Fruit fly (Drosophila melanogaster): Measurements from ENCODE around the gene CG7560.

CG7560 gene

DNA sequence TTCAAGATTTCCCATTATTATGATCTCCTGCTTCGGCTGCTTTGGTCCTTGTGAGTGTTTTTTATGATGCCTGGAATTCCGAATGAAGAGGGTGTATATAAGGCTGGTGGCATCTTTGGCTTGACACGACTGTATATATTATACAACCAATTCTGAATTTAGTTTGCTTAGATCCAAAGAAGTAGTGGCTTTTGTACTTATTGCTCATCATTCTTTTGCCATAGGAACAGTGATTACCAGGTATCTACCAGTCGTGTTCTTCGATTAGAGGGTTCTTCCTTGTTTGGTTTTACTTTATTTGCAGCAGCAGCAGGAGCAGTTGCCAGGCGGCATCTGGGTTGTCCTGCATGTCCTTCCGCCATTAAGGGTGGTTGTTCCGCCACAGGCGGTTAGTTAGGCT, 21.4 kb upstream of the CG7560 start (continued):
- TF ChIP-seq Fer3 (tag; optimal IDR thresholded peaks at IDR 0.05), result peak; percentile 37
- TF ChIP-seq CG2129 (GFP tag; IDR thresholded peaks at IDR 0.05; ENCODE audit: partially characterized antibody), result no peak
- TF ChIP-seq en (GFP tag; optimal IDR thresholded peaks at IDR 0.05), result no peak
- TF ChIP-seq sug (tag; optimal IDR thresholded peaks at IDR 0.05), result no peak
- TF ChIP-seq dm (GFP tag; optimal IDR thresholded peaks at IDR 0.05), result peak; percentile 7
- TF ChIP-seq CG18262 (tag; optimal IDR thresholded peaks at IDR 0.05), result peak; percentile 65
- TF ChIP-seq CG10959 (GFP tag; IDR thresholded peaks at IDR 0.05), result peak; percentile 61
- TF ChIP-seq lola (GFP tag; optimal IDR thresholded peaks at IDR 0.05), result peak in 1 of 3 experiments; percentile 33
- peak; percentile 46 for TF ChIP-seq jing (GFP tag; optimal IDR thresholded peaks at IDR 0.05)
- no peak for TF ChIP-seq schlank (tag; optimal IDR thresholded peaks at IDR 0.05)
- TF ChIP-seq Dad (GFP tag; optimal IDR thresholded peaks at IDR 0.05), result no peak
- TF ChIP-seq Meics (GFP tag; optimal IDR thresholded peaks at IDR 0.05), result peak; percentile 49
- no peak for TF ChIP-seq Dref (GFP tag; IDR thresholded peaks at IDR 0.05)
- TF ChIP-seq gem (tag; optimal IDR thresholded peaks at IDR 0.05), result peak; percentile 68
- peak; percentile 6 for TF ChIP-seq CG10147 (GFP tag; optimal IDR thresholded peaks at IDR 0.05)
- no peak for TF ChIP-seq CG5180 (GFP tag; optimal IDR thresholded peaks at IDR 0.05)
- peak; percentile 50 for TF ChIP-seq ATbp (GFP tag; optimal IDR thresholded peaks at IDR 0.05)
- TF ChIP-seq mam (GFP tag; optimal IDR thresholded peaks at IDR 0.05), result peak; percentile 40
- TF ChIP-seq Hmr (GFP tag; optimal IDR thresholded peaks at IDR 0.05), result peak; percentile 53
- no peak for TF ChIP-seq emc (GFP tag; optimal IDR thresholded peaks at IDR 0.05)
- TF ChIP-seq dysf (GFP tag; IDR thresholded peaks at IDR 0.05), result peak; percentile 76
- TF ChIP-seq Dp (GFP tag; optimal IDR thresholded peaks at IDR 0.05), result no peak
- TF ChIP-seq CG10431 (GFP tag; optimal IDR thresholded peaks at IDR 0.05), result no peak
- no peak for TF ChIP-seq hth (optimal IDR thresholded peaks at IDR 0.05)
- TF ChIP-seq CG18011 (GFP tag; optimal IDR thresholded peaks at IDR 0.05), result no peak
- TF ChIP-seq Side (GFP tag; optimal IDR thresholded peaks at IDR 0.05), result peak; percentile 15

DNA sequence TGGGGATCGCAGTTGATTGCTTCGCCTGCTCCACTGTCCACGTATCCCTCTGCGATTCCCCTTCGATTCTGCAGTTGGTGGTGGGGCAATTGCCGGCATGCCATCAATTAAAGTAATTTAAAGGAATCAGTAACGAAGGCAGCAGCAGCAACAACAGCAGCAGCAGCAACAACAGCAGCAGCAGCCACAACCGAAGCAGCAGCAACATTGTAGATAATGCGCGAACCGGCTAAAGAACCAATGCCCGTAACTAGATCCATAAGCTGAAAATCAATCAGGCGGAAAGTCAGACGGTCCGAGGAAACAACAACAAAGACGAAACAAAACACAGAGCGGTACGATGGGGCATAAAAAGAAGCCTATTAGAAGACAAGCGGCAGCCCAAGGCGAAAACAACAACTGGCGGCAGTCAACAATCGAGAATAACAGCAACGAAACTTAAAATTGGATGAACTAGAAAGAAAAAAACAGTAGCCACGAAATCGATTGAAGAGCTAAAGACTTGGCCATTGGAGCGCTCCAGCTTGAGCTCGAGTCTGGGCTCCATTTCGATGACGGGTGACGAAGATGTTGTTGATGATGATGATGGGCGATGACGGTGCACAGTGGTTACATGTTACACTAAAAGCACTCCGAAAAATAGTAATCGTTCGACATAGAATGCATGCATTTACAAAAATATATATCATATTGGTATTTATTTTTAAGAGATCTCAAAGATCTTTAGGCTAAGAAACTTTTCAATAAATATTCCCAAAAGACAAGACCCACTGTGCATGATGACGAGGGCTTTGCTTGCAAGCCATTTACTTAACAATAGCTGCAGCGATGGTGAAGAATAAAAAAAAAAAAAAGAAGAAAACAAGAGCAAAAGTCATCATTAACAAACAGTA, 19.4 kb upstream of the CG7560 start:
- TF ChIP-seq CG12391 (tag; optimal IDR thresholded peaks at IDR 0.05), result peak; percentile 97
- peak; percentile 96 for TF ChIP-seq chn (GFP tag; optimal IDR thresholded peaks at IDR 0.05)
- TF ChIP-seq dan (GFP tag; IDR thresholded peaks at IDR 0.05), result peak; percentile 87
- peak; percentile 63 for TF ChIP-seq zfh2 (GFP tag; optimal IDR thresholded peaks at IDR 0.05)
- peak; percentile 95 for TF ChIP-seq gcm (GFP tag; optimal IDR thresholded peaks at IDR 0.05)
- TF ChIP-seq chinmo (GFP tag; IDR thresholded peaks at IDR 0.05; ENCODE audit: partially characterized antibody), result 0 out of 4 replicates have a peak, but pooled peaks have one; percentile 55
- TF ChIP-seq CG3281 (GFP tag; optimal IDR thresholded peaks at IDR 0.05), result peak; percentile 76
- TF ChIP-seq Hey (tag; optimal IDR thresholded peaks at IDR 0.05), result no peak
- TF ChIP-seq CG17829 (tag; optimal IDR thresholded peaks at IDR 0.05), result peak; percentile 97
- TF ChIP-seq CG4617 (GFP tag; optimal IDR thresholded peaks at IDR 0.05; ENCODE audit: borderline replicate concordance), result peak; percentile 82
- peak; percentile 84 for TF ChIP-seq CG13624 (GFP tag; optimal IDR thresholded peaks at IDR 0.05)
- peak; percentile 56; the same call in 2 of the 3 replicates for TF ChIP-seq Opbp (GFP tag; IDR thresholded peaks at IDR 0.05; ENCODE audit: partially characterized antibody)
- TF ChIP-seq C15 (GFP tag; IDR thresholded peaks at IDR 0.05), result peak; percentile 77; the same call in 2 of the 3 replicates
- peak; percentile 80 for TF ChIP-seq rib (GFP tag; IDR thresholded peaks at IDR 0.05)
- TF ChIP-seq pan (optimal IDR thresholded peaks at IDR 0.05), result no peak
- peak in 1 of 2 experiments; percentile 96 for TF ChIP-seq pan (GFP tag; optimal IDR thresholded peaks at IDR 0.05 in 1 of 2, IDR thresholded peaks at IDR 0.05 in 1 of 2)
- peak; percentile 68 for TF ChIP-seq al (GFP tag; IDR thresholded peaks at IDR 0.05)
- TF ChIP-seq tio (GFP tag; optimal IDR thresholded peaks at IDR 0.05), result peak; percentile 93
- peak; percentile 98 for TF ChIP-seq vvl (GFP tag; IDR thresholded peaks at IDR 0.05)
- TF ChIP-seq CG9437 (GFP tag; optimal IDR thresholded peaks at IDR 0.05), result peak; percentile 84
- peak; percentile 93 for TF ChIP-seq jigr1 (GFP tag; IDR thresholded peaks at IDR 0.05)
- TF ChIP-seq CG17361 (GFP tag; IDR thresholded peaks at IDR 0.05), result peak; percentile 93
- TF ChIP-seq bsh (GFP tag; optimal IDR thresholded peaks at IDR 0.05), result peak; percentile 91 to 99
